Fruit fly (Drosophila melanogaster) Kc167 (cell line): Measurements from ENCODE around the gene CG42759.

Experiments
- Myc ChIP-seq: fragments of >200 bp; optimal IDR thresholded peaks from 2 replicates; lab custom pipeline; 2017; ENCODE audit warnings: missing external identifiers
- Sin3A ChIP-seq: fragments of >200 bp; optimal IDR thresholded peaks from 2 replicates; lab custom pipeline; 2018; ENCODE audit warnings: missing external identifiers
- h ChIP-seq: fragments of >200 bp; optimal IDR thresholded peaks from 3 replicates; lab custom pipeline; 2018; ENCODE audit warnings: missing external identifiers
- insv ChIP-seq: fragments of >200 bp; optimal IDR thresholded peaks from 3 replicates; lab custom pipeline; 2018; ENCODE audit warnings: missing external identifiers
- psq ChIP-seq: fragments of >200 bp; optimal IDR thresholded peaks from 2 replicates; lab custom pipeline; 2017; ENCODE audit warnings: missing external identifiers
- ttk ChIP-seq: sonication (Bioruptor generic); optimal IDR thresholded peaks from 2 replicates; lab custom pipeline; 2017; ENCODE audit warnings: missing external identifiers

CG42759 gene

dm6 chr3R:10130975-10131529, 11.8 kb upstream of the CG42759 start:
- no peak for TF ChIP-seq Sin3A (lab: Kevin White, UChicago)
- TF ChIP-seq h (lab: Kevin White, UChicago), result no peak
- no peak for TF ChIP-seq ttk (lab: Kevin White, UChicago)
- TF ChIP-seq Myc, result no peak
- TF ChIP-seq insv (lab: Kevin White, UChicago), result no peak
- TF ChIP-seq psq, result no peak

dm6 chr3R:10132906-10133416, 9.9 kb upstream of the CG42759 start:
- TF ChIP-seq Myc (no peak), ttk (lab: Kevin White, UChicago) (no peak), insv (lab: Kevin White, UChicago) (no peak), h (lab: Kevin White, UChicago) (no peak), psq (no peak), Sin3A (lab: Kevin White, UChicago) (no peak)

- no peak for TF ChIP-seq ttk (lab: Kevin White, UChicago)
- TF ChIP-seq Myc, result no peak
- peak; percentile 69 for TF ChIP-seq psq
These were observed 9.2 kb upstream of the CG42759 start for dm6 chr3R:10133419-10134340.

dm6 chr3R:10134341-10134668, 8.6 kb upstream of the CG42759 start:
- TF ChIP-seq insv (lab: Kevin White, UChicago), result no peak
- TF ChIP-seq psq, result peak; percentile 23

- no peak for TF ChIP-seq h (lab: Kevin White, UChicago)
- no peak for TF ChIP-seq Myc
- no peak for TF ChIP-seq insv (lab: Kevin White, UChicago)
- no peak for TF ChIP-seq Sin3A (lab: Kevin White, UChicago)
- TF ChIP-seq psq, result no peak
- no peak for TF ChIP-seq ttk (lab: Kevin White, UChicago)
These were observed 7.9 kb upstream of the CG42759 start for dm6 chr3R:10135011-10135410.

- TF ChIP-seq Myc, result no peak
- TF ChIP-seq insv (lab: Kevin White, UChicago), result no peak
- TF ChIP-seq ttk (lab: Kevin White, UChicago), result no peak
- TF ChIP-seq Sin3A (lab: Kevin White, UChicago), result no peak
- TF ChIP-seq psq, result no peak
These were observed 5.1 kb upstream of the CG42759 start for dm6 chr3R:10137801-10138200.

dm6 chr3R:10138900-10139299, 4.0 kb upstream of the CG42759 start:
- TF ChIP-seq Myc (no peak), Sin3A (lab: Kevin White, UChicago) (no peak), insv (lab: Kevin White, UChicago) (no peak), psq (no peak), ttk (lab: Kevin White, UChicago) (no peak), h (lab: Kevin White, UChicago) (no peak)

- TF ChIP-seq insv (lab: Kevin White, UChicago) (no peak), psq (no peak), Sin3A (lab: Kevin White, UChicago) (no peak), ttk (lab: Kevin White, UChicago) (no peak), h (lab: Kevin White, UChicago) (no peak), Myc (no peak)
These were observed 2.9 kb upstream of the CG42759 start, which contains the start of gene tws for dm6 chr3R:10139649-10140598. Gene tws, minus strand, starts transcription at chr3R:10139772.

dm6 chr3R:10144103-10144998, 1.5 kb downstream of the CG42759 start, which contains the start of the genes TAF1B and Invadolysin:
Gene TAF1B, minus strand, starts transcription at chr3R:10144184.
Gene Invadolysin, plus strand, starts transcription at chr3R:10144668.
- TF ChIP-seq ttk (lab: Kevin White, UChicago) (no peak), psq (no peak), Sin3A (lab: Kevin White, UChicago) (no peak), insv (lab: Kevin White, UChicago) (no peak), h (lab: Kevin White, UChicago) (no peak), Myc (no peak)

- no peak for TF ChIP-seq ttk (lab: Kevin White, UChicago)
- no peak for TF ChIP-seq h (lab: Kevin White, UChicago)
- no peak for TF ChIP-seq insv (lab: Kevin White, UChicago)
- TF ChIP-seq Myc, result no peak
- TF ChIP-seq psq, result no peak
These were observed 4.3 kb downstream of the CG42759 start for dm6 chr3R:10147176-10147575.

- no peak for TF ChIP-seq ttk (lab: Kevin White, UChicago)
- no peak for TF ChIP-seq h (lab: Kevin White, UChicago)
- no peak for TF ChIP-seq psq
- TF ChIP-seq Sin3A (lab: Kevin White, UChicago), result no peak
- TF ChIP-seq insv (lab: Kevin White, UChicago), result no peak
- no peak for TF ChIP-seq Myc
These were observed 5.6 kb downstream of the CG42759 start for dm6 chr3R:10148376-10148887.
